Fruit fly (Drosophila melanogaster) whole organism, wandering third instar larva: Measurements from ENCODE around the gene dpr16.

Experiments
- dsf ChIP-seq: sonication (Bioruptor generic); optimal IDR thresholded peaks from 2 replicates; lab custom pipeline; 2016; ENCODE audit warnings: missing biosample characterization, missing genetic modification characterization, borderline replicate concordance
- usp ChIP-seq: fragments of >200 bp; optimal IDR thresholded peaks from 2 replicates; lab custom pipeline; 2017; ENCODE audit warnings: missing biosample characterization, missing genetic modification characterization
- woc ChIP-seq: sonication (Bioruptor generic); optimal IDR thresholded peaks from 2 replicates; lab custom pipeline; 2016; ENCODE audit warnings: missing biosample characterization, mild to moderate bottlenecking, missing genetic modification characterization

dm6 chr3R:5138889-5139288 is 11.8 kb upstream of the dpr16 start, which contains the start of gene CG12589:
- no peak for TF ChIP-seq dsf (GFP tag; lab: Kevin White, UChicago)
- TF ChIP-seq usp (GFP tag; lab: Kevin White, UChicago) = no peak
- TF ChIP-seq woc (GFP tag; lab: Kevin White, UChicago) = no peak
